Fruit fly (Drosophila melanogaster): Measurements from ENCODE around the gene Tsp39D.

dm6 chr2L:21381379-21381778, 37.0 kb downstream of the Tsp39D start:
- TF ChIP-seq fd96Ca (GFP tag; IDR thresholded peaks at IDR 0.05) (no peak), CG14655 (GFP tag; optimal IDR thresholded peaks at IDR 0.05) (no peak), CG32121 (GFP tag; IDR thresholded peaks at IDR 0.05) (no peak), Snoo (tag; optimal IDR thresholded peaks at IDR 0.05) (no peak), CG17806 (tag; optimal IDR thresholded peaks at IDR 0.05) (no peak), CG12605 (GFP tag; IDR thresholded peaks at IDR 0.05) (no peak), CG13204 (GFP tag; optimal IDR thresholded peaks at IDR 0.05) (no peak), CG10348 (GFP tag; IDR thresholded peaks at IDR 0.05) (no peak), Pif1B (GFP tag; optimal IDR thresholded peaks at IDR 0.05) (no peak), CG15710 (tag; optimal IDR thresholded peaks at IDR 0.05) (no peak), EcR (GFP tag; optimal IDR thresholded peaks at IDR 0.05) (no peak), gl (tag; optimal IDR thresholded peaks at IDR 0.05) (no peak), CG34367 (tag; optimal IDR thresholded peaks at IDR 0.05) (no peak)
